Worm (Caenorhabditis elegans): ENCODE data around the gene hlh-12.

hlh-12 gene

DNA sequence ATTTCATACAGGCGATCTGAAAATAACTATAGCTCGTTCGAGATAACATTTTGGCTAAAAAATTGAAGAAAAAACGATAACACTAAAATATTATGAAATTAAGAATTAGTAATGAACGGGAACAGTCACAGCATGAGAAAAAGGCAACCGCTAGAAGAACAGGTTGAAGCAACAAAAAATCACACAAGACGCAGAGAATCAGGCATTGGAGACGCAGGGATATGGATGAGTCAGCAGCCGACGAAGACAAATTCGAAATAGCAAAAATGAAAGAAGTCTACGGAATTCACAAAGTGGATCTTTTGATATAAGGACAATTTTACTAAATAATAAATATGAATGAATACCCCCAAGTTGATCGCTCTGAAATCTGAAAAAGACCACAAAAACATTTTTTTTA is 31.3 kb upstream of the hlh-12 start, which contains the start of gene tag-77:
TSS of gene tag-77 (minus strand) at position 15 of the 400 bp plus-strand sequence.
- TF ChIP-seq snpc-4 (tag; optimal IDR thresholded peaks at IDR 0.05) = peak; percentile 26
- TF ChIP-seq fos-1 (tag; optimal IDR thresholded peaks at IDR 0.05) = peak; percentile 92
- no peak for TF ChIP-seq elt-1 (tag; optimal IDR thresholded peaks at IDR 0.05)
- peak; percentile 20 for TF ChIP-seq nhr-129 (tag; optimal IDR thresholded peaks at IDR 0.05)

DNA sequence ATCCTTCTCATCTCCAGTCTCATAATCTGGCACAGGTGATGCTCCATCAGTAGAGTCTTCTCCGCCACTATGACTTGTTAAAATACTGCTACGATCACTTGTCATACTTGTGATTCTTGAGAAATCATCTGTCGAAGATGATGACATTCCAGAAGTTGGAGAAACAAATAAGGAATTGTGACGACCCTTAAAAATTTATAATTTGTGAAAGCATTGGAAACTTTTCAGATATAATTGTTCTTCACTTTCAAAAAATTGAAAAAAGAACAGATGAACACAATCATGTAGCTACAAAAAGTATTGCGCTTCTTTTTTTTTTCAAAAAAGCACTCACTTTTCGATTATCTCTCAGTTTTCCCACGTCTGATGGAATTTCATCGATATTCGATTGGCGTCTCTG is 26.8 kb upstream of the hlh-12 start:
- TF ChIP-seq aly-2 (tag; optimal IDR thresholded peaks at IDR 0.05) = no peak
- TF ChIP-seq nhr-23 (tag; optimal IDR thresholded peaks at IDR 0.05) = no peak
- TF ChIP-seq mbf-1 (tag; optimal IDR thresholded peaks at IDR 0.05) = no peak
- no peak for TF ChIP-seq ama-1 (optimal IDR thresholded peaks at IDR 0.05)
- TF ChIP-seq sma-3 (GFP tag; optimal IDR thresholded peaks at IDR 0.05) = no peak
- no peak for TF ChIP-seq dmd-4 (tag; optimal IDR thresholded peaks at IDR 0.05)
- no peak for TF ChIP-seq blmp-1 (tag; optimal IDR thresholded peaks at IDR 0.05; ENCODE audit: insufficient read depth)
- TF ChIP-seq nhr-11 (tag; optimal IDR thresholded peaks at IDR 0.05) = no peak
- TF ChIP-seq elt-3 (tag; optimal IDR thresholded peaks at IDR 0.05) = no peak
- TF ChIP-seq zag-1 (tag; optimal IDR thresholded peaks at IDR 0.05) = no peak

DNA sequence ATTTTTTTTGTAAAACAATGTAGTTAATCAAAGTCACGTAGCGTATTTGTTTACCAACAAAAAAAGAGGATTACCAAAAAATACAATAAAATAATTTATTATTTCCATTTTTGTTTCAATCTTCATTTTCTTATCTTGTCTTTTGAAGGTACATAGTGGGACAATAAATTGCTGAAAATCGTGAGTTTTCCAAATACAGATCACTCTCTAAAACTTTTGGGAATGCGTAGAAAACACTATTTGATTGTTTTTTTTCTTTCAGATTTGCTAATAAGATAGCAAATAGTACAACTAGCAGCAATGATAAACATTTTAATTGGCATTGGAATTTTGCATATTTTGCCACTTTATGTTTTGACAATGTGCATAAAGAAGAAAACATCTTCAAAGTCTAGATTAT is 22.1 kb upstream of the hlh-12 start, which contains the start of gene C28C12.1:
TSS of gene C28C12.1 (plus strand) at position 301 of the 400 bp plus-strand sequence.
- no peak for TF ChIP-seq mdl-1 (tag; optimal IDR thresholded peaks at IDR 0.05)
- TF ChIP-seq aly-2 (tag; optimal IDR thresholded peaks at IDR 0.05) = no peak
- TF ChIP-seq dmd-4 (tag; optimal IDR thresholded peaks at IDR 0.05) = no peak
- no peak for TF ChIP-seq nhr-12 (tag; optimal IDR thresholded peaks at IDR 0.05)
- TF ChIP-seq fos-1 (tag; optimal IDR thresholded peaks at IDR 0.05) = no peak
- no peak for TF ChIP-seq gmeb-1 (tag; optimal IDR thresholded peaks at IDR 0.05)
- no peak for TF ChIP-seq ztf-4 (tag; optimal IDR thresholded peaks at IDR 0.05)
- no peak for TF ChIP-seq mbf-1 (tag; optimal IDR thresholded peaks at IDR 0.05)
- no peak for TF ChIP-seq Y55F3AM.14 (GFP tag; optimal IDR thresholded peaks at IDR 0.05)
- TF ChIP-seq zag-1 (tag; optimal IDR thresholded peaks at IDR 0.05) = no peak
- no peak for TF ChIP-seq peb-1 (tag; optimal IDR thresholded peaks at IDR 0.05)
- TF ChIP-seq nhr-11 (tag; optimal IDR thresholded peaks at IDR 0.05) = no peak
- no peak for TF ChIP-seq sma-3 (GFP tag; optimal IDR thresholded peaks at IDR 0.05)
- TF ChIP-seq nhr-25 (tag; optimal IDR thresholded peaks at IDR 0.05) = no peak
- no peak for TF ChIP-seq nhr-21 (tag; optimal IDR thresholded peaks at IDR 0.05)
- no peak for TF ChIP-seq unc-55 (GFP tag; optimal IDR thresholded peaks at IDR 0.05)
- TF ChIP-seq ceh-16 (tag; optimal IDR thresholded peaks at IDR 0.05) = no peak
- no peak for TF ChIP-seq blmp-1 (tag; optimal IDR thresholded peaks at IDR 0.05; ENCODE audit: insufficient read depth)
- TF ChIP-seq R02D3.7 (tag; optimal IDR thresholded peaks at IDR 0.05) = no peak
- TF ChIP-seq lin-11 (tag; optimal IDR thresholded peaks at IDR 0.05) = no peak

DNA sequence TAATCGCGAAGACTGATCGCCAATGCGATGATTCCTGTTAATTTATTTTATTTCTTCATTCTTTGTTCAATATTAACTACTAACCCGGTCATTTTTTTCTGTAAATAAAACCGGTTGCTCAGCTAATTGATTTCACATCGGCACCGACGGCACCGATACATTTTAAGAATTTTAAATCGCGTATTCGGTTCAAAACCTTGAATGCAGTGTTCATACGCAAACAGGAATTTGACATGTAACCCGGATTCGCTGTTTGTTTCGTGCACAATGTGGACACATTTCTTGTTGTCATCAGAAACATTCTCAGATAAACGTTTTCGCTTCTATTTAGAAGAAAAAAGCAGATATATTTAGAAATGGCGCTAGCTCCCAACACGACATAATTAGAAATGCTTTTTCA is 20.7 kb upstream of the hlh-12 start:
- TF ChIP-seq ZK546.5 (tag; optimal IDR thresholded peaks at IDR 0.05) (no peak), lin-11 (tag; optimal IDR thresholded peaks at IDR 0.05) (no peak), elt-1 (tag; optimal IDR thresholded peaks at IDR 0.05) (no peak), egl-27 (tag; optimal IDR thresholded peaks at IDR 0.05) (no peak), peb-1 (tag; optimal IDR thresholded peaks at IDR 0.05) (no peak), ama-1 (optimal IDR thresholded peaks at IDR 0.05) (no peak), mdl-1 (tag; optimal IDR thresholded peaks at IDR 0.05) (no peak), mab-5 (tag; optimal IDR thresholded peaks at IDR 0.05) (no peak), lin-39 (tag; optimal IDR thresholded peaks at IDR 0.05) (no peak), lin-13 (GFP tag; optimal IDR thresholded peaks at IDR 0.05) (no peak), nhr-10 (tag; optimal IDR thresholded peaks at IDR 0.05) (no peak), ztf-11 (tag; optimal IDR thresholded peaks at IDR 0.05) (no peak), mbf-1 (tag; optimal IDR thresholded peaks at IDR 0.05) (no peak)

DNA sequence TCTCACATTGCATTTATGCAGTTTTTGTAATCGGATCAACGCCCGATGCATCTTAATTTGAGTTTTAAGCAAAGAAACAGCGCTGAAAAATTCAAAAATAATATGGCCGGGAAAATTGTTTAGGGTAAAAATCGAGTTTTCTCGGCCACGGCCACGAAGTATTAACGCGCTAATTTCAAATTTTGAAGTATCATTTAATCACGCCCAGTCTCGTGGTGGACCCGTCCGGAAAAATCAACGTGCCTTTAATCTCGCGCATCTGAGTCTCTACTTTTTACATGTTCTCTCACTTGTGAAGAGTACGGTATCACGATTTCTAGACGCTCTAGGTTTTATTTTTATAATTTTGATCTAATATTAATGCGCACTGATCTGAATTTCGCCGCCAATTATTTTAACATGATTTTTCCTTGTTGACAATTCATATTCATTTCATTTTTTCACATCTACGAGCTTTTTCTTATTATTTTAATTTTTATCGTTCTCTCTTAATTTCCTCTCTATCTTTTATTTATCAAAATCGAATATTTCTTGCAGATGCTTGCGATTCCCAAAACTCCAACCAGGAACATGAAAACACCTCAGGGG is 19.6 kb upstream of the hlh-12 start, which contains the start of the genes acdh-13 and mesp-1:
TSS of gene acdh-13 (minus strand) at position 51 of the 588 bp plus-strand sequence.
TSS of gene mesp-1 (plus strand) at position 538 of the 588 bp plus-strand sequence.
- TF ChIP-seq gmeb-1 (tag; optimal IDR thresholded peaks at IDR 0.05) = peak; percentile 87
- TF ChIP-seq nhr-129 (tag; optimal IDR thresholded peaks at IDR 0.05) = peak; percentile 11
- TF ChIP-seq ztf-4 (tag; optimal IDR thresholded peaks at IDR 0.05) = no peak
- TF ChIP-seq ama-1 (optimal IDR thresholded peaks at IDR 0.05) = no peak
- TF ChIP-seq nhr-12 (tag; optimal IDR thresholded peaks at IDR 0.05) = no peak
- no peak for TF ChIP-seq elt-1 (tag; optimal IDR thresholded peaks at IDR 0.05)
- TF ChIP-seq nhr-21 (tag; optimal IDR thresholded peaks at IDR 0.05) = peak; percentile 6
- TF ChIP-seq fos-1 (tag; optimal IDR thresholded peaks at IDR 0.05) = no peak
- TF ChIP-seq sma-9 (GFP tag; optimal IDR thresholded peaks at IDR 0.05) = peak; percentile 29
- TF ChIP-seq sma-9 (tag; optimal IDR thresholded peaks at IDR 0.05) = no peak
- no peak for TF ChIP-seq sem-4 (tag; optimal IDR thresholded peaks at IDR 0.05)
- TF ChIP-seq nhr-23 (tag; optimal IDR thresholded peaks at IDR 0.05) = no peak
- no peak for TF ChIP-seq skn-1 (tag; optimal IDR thresholded peaks at IDR 0.05)
- TF ChIP-seq lsy-2 (tag; optimal IDR thresholded peaks at IDR 0.05) = peak in 1 of 2 experiments; percentile 68
- no peak for TF ChIP-seq elt-3 (tag; optimal IDR thresholded peaks at IDR 0.05)
- no peak for TF ChIP-seq ceh-82 (tag; optimal IDR thresholded peaks at IDR 0.05)
- TF ChIP-seq nhr-237 (tag; optimal IDR thresholded peaks at IDR 0.05) = no peak
- no peak for TF ChIP-seq unc-62 (GFP tag; optimal IDR thresholded peaks at IDR 0.05)
- TF ChIP-seq mdl-1 (tag; optimal IDR thresholded peaks at IDR 0.05) = no peak
- TF ChIP-seq unc-55 (GFP tag; optimal IDR thresholded peaks at IDR 0.05) = peak; percentile 59
- no peak for TF ChIP-seq ztf-1 (GFP tag; conservative IDR thresholded peaks at IDR 0.05)
- TF ChIP-seq nhr-25 (tag; optimal IDR thresholded peaks at IDR 0.05) = no peak
- no peak for TF ChIP-seq mab-5 (tag; optimal IDR thresholded peaks at IDR 0.05)
- no peak for TF ChIP-seq mbf-1 (tag; optimal IDR thresholded peaks at IDR 0.05)
- TF ChIP-seq zag-1 (tag; optimal IDR thresholded peaks at IDR 0.05) = no peak
- TF ChIP-seq lin-11 (tag; optimal IDR thresholded peaks at IDR 0.05) = no peak
- TF ChIP-seq R02D3.7 (tag; optimal IDR thresholded peaks at IDR 0.05) = no peak

Data from whole organism, L2 larva.